Worm (Caenorhabditis elegans): ENCODE measurements around the gene T15H9.4.

The T15H9.4 gene

ce11 chrII:9655530-9656139 lies 44.0 kb downstream of the T15H9.4 start, which contains the start of gene ZK1307.1 (continued):
- TF ChIP-seq lin-13 (GFP tag; optimal IDR thresholded peaks at IDR 0.05) (no peak), sdz-12 (GFP tag; optimal IDR thresholded peaks at IDR 0.05) (no peak), php-3 (GFP tag; IDR thresholded peaks at IDR 0.05) (peak; percentile 69), daf-19 (GFP tag; conservative IDR thresholded peaks at IDR 0.05) (no peak)

ce11 chrII:9656210-9656755 lies 44.6 kb downstream of the T15H9.4 start, which contains the start of gene gstk-1:
TSS of gene gstk-1 (plus strand) at chrII:9656705.
- TF ChIP-seq ceh-28 (tag; optimal IDR thresholded peaks at IDR 0.05) (no peak), hlh-11 (tag; optimal IDR thresholded peaks at IDR 0.05) (peak; percentile 68), nhr-41 (GFP tag; IDR thresholded peaks at IDR 0.05) (no peak), ceh-82 (tag; optimal IDR thresholded peaks at IDR 0.05) (no peak), lin-13 (GFP tag; optimal IDR thresholded peaks at IDR 0.05) (peak; percentile 84), zip-11 (GFP tag; IDR thresholded peaks at IDR 0.05) (no peak), Y105C5A.15 (GFP tag; IDR thresholded peaks at IDR 0.05) (no peak), mxl-3 (GFP tag; optimal IDR thresholded peaks at IDR 0.05) (peak; percentile 98), dmd-6 (GFP tag; IDR thresholded peaks at IDR 0.05) (peak; percentile 90), jun-1 (tag; optimal IDR thresholded peaks at IDR 0.05) (no peak), unc-62 (GFP tag; optimal IDR thresholded peaks at IDR 0.05 in 1 of 2) (peak in 1 of 2 experiments; percentile 3), unc-62 (tag; optimal IDR thresholded peaks at IDR 0.05) (no peak), php-3 (GFP tag; IDR thresholded peaks at IDR 0.05) (peak; percentile 55; the same call in 1 of the 2 replicates), mdl-1 (tag; optimal IDR thresholded peaks at IDR 0.05) (peak in 1 of 2 experiments; percentile 60), nhr-111 (GFP tag; optimal IDR thresholded peaks at IDR 0.05) (no peak), saeg-2 (GFP tag; IDR thresholded peaks at IDR 0.05) (no peak), aha-1 (tag) (peak; percentile 2), dmd-9 (GFP tag; IDR thresholded peaks at IDR 0.05) (no peak), pqm-1 (tag; optimal IDR thresholded peaks at IDR 0.05) (peak; percentile 22), F44E2.7 (GFP tag; IDR thresholded peaks at IDR 0.05) (no peak), spr-1 (tag; optimal IDR thresholded peaks at IDR 0.05) (no peak), ceh-32 (tag; optimal IDR thresholded peaks at IDR 0.05; ENCODE audit: poor library complexity) (no peak), mdt-29 (GFP tag; IDR thresholded peaks at IDR 0.05) (no peak), dve-1 (tag; optimal IDR thresholded peaks at IDR 0.05; ENCODE audit: insufficient read depth) (peak; percentile 58), mep-1 (tag; optimal IDR thresholded peaks at IDR 0.05) (peak; percentile 30), zfp-2 (tag; optimal IDR thresholded peaks at IDR 0.05) (no peak), snpc-1.2 (GFP tag; IDR thresholded peaks at IDR 0.05) (no peak), daf-16 (GFP tag; optimal IDR thresholded peaks at IDR 0.05) (no peak), daf-16 (tag; optimal IDR thresholded peaks at IDR 0.05) (peak; percentile 65), madf-5 (GFP tag; IDR thresholded peaks at IDR 0.05) (no peak), zag-1 (tag; optimal IDR thresholded peaks at IDR 0.05) (no peak), F10B5.3 (tag; optimal IDR thresholded peaks at IDR 0.05) (no peak), lin-1 (GFP tag; IDR thresholded peaks at IDR 0.05) (no peak), dmd-8 (GFP tag; IDR thresholded peaks at IDR 0.05) (0 out of 2 replicates have a peak, but pooled peaks have one; percentile 25), lin-38 (GFP tag; IDR thresholded peaks at IDR 0.05) (no peak), ZK337.2 (GFP tag; IDR thresholded peaks at IDR 0.05) (no peak), T26A8.4 (GFP tag; IDR thresholded peaks at IDR 0.05) (no peak), duxl-1 (tag; optimal IDR thresholded peaks at IDR 0.05; ENCODE audit: poor library complexity) (no peak), T20F7.1 (GFP tag; optimal IDR thresholded peaks at IDR 0.05) (peak; percentile 16), lin-29 (GFP tag; IDR thresholded peaks at IDR 0.05) (no peak), F26F4.8 (GFP tag; conservative IDR thresholded peaks at IDR 0.05) (no peak), nhr-102 (tag; optimal IDR thresholded peaks at IDR 0.05) (peak; percentile 36), fkh-10 (GFP tag; optimal IDR thresholded peaks at IDR 0.05) (no peak), nhr-28 (tag; optimal IDR thresholded peaks at IDR 0.05) (peak; percentile 62), ceh-20 (GFP tag; IDR thresholded peaks at IDR 0.05) (peak; percentile 47; the same call in 1 of the 2 replicates), nhr-48 (tag; optimal IDR thresholded peaks at IDR 0.05) (peak; percentile 67), daf-8 (GFP tag; IDR thresholded peaks at IDR 0.05) (no peak)

Data from whole organism, L4 larva.